Fruit fly (Drosophila melanogaster): Measurements from ENCODE around the gene Mnt.
A peak's percentile ranks its signal among the peaks of the same experiment; 100 is the strongest.

Gene Mnt

DNA sequence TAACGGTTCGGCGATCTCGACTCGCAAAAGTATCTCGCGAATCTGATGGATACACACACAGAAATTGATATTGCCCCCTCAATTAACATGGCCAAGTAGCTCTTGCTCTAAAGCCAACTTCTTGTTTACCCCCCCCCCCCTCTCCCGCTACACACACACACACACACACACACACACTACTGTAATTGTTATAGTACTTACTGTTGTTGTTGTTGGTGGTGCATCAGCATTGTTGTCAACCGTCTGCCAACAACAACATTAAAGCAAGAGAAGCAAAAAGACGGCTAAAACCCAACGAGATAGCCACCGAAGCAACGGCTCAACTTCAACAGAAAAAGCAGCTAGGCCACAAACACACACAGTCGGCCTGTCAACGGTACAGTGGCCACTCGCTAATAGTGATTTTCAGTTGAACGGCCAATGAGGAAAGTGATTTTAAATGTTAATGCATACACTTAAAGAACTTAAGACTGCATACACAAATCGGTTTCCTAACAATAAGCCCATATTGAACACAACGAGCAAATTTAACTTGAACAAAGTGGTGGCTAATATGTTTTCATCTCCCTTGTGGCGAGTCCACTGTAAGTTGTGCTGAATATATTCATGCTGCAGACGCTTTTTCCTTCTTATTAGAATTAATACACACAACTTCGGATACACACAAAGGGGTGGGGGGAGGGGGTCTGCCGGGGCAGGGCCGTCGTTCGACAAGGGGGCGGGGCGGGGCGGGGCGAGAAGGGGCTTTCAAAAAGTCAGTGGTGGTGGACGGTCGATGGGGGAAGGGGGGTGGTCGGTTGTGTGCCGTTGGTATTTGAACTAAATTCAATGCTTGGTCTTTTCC, 78.9 kb downstream of the Mnt start (continued):
- TF ChIP-seq gro (GFP tag; optimal IDR thresholded peaks at IDR 0.05) (peak; percentile 41), CG12219 (GFP tag; optimal IDR thresholded peaks at IDR 0.05) (peak; percentile 86), H15 (GFP tag; IDR thresholded peaks at IDR 0.05) (peak; percentile 77), CG12769 (tag; optimal IDR thresholded peaks at IDR 0.05) (peak; percentile 94), ham (GFP tag; IDR thresholded peaks at IDR 0.05) (0 out of 2 replicates have a peak, but pooled peaks have one; percentile 15), dmrt99B (tag; optimal IDR thresholded peaks at IDR 0.05) (peak; percentile 91), CG6813 (GFP tag; optimal IDR thresholded peaks at IDR 0.05) (peak; percentile 82), gfzf (GFP tag; optimal IDR thresholded peaks at IDR 0.05) (no peak), shn (GFP tag; optimal IDR thresholded peaks at IDR 0.05) (peak; percentile 89), esg (GFP tag; conservative IDR thresholded peaks at IDR 0.05) (peak; percentile 89), CG3407 (GFP tag; optimal IDR thresholded peaks at IDR 0.05) (peak; percentile 77), fd64A (GFP tag; optimal IDR thresholded peaks at IDR 0.05) (peak; percentile 77), chn (GFP tag; optimal IDR thresholded peaks at IDR 0.05) (peak; percentile 72), CHES-1-like (GFP tag; optimal IDR thresholded peaks at IDR 0.05) (peak; percentile 85), CG6254 (GFP tag; optimal IDR thresholded peaks at IDR 0.05) (peak; percentile 82), ranshi (GFP tag; IDR thresholded peaks at IDR 0.05) (peak; percentile 85), bcd (GFP tag; optimal IDR thresholded peaks at IDR 0.05) (peak; percentile 86), cato (GFP tag; optimal IDR thresholded peaks at IDR 0.05; ENCODE audit: borderline replicate concordance) (peak; percentile 76), CG10274 (GFP tag; optimal IDR thresholded peaks at IDR 0.05) (peak; percentile 74), CG4707 (GFP tag; optimal IDR thresholded peaks at IDR 0.05) (peak; percentile 69), nerfin-2 (GFP tag; IDR thresholded peaks at IDR 0.05; ENCODE audit: partially characterized antibody) (no peak), CG10431 (GFP tag; optimal IDR thresholded peaks at IDR 0.05) (peak; percentile 24), Xrp1 (GFP tag; IDR thresholded peaks at IDR 0.05) (peak; percentile 90), CG6791 (GFP tag; IDR thresholded peaks at IDR 0.05; ENCODE audit: partially characterized antibody) (no peak), al (GFP tag; IDR thresholded peaks at IDR 0.05) (peak; percentile 67), CG4617 (GFP tag; optimal IDR thresholded peaks at IDR 0.05; ENCODE audit: borderline replicate concordance) (peak; percentile 44), CrebB (tag; optimal IDR thresholded peaks at IDR 0.05) (peak; percentile 81), CG9932 (GFP tag; IDR thresholded peaks at IDR 0.05) (peak; percentile 84), CG3838 (GFP tag; optimal IDR thresholded peaks at IDR 0.05) (peak; percentile 63), CG17359 (tag; optimal IDR thresholded peaks at IDR 0.05) (peak; percentile 91), mld (GFP tag; IDR thresholded peaks at IDR 0.05; ENCODE audit: partially characterized antibody) (no peak), BEAF-32 (GFP tag; optimal IDR thresholded peaks at IDR 0.05) (no peak), kni (GFP tag; optimal IDR thresholded peaks at IDR 0.05) (peak; percentile 68), CG1529 (GFP tag; optimal IDR thresholded peaks at IDR 0.05) (peak; percentile 80), NC2β (GFP tag; optimal IDR thresholded peaks at IDR 0.05) (peak; percentile 40), chinmo (GFP tag; IDR thresholded peaks at IDR 0.05; ENCODE audit: partially characterized antibody) (peak; percentile 59; the same call in 1 of the 4 replicates), pita (GFP tag; optimal IDR thresholded peaks at IDR 0.05) (no peak), usp (GFP tag; optimal IDR thresholded peaks at IDR 0.05) (no peak), grau (tag; optimal IDR thresholded peaks at IDR 0.05) (peak; percentile 99), CG4820 (GFP tag; optimal IDR thresholded peaks at IDR 0.05) (peak; percentile 86), TFAM (GFP tag; optimal IDR thresholded peaks at IDR 0.05) (no peak), onecut (GFP tag; IDR thresholded peaks at IDR 0.05) (peak; percentile 73), Ets97D (GFP tag; optimal IDR thresholded peaks at IDR 0.05) (no peak), HmgD (GFP tag; optimal IDR thresholded peaks at IDR 0.05) (peak; percentile 72), CG1024 (GFP tag; IDR thresholded peaks at IDR 0.05) (peak; percentile 52; the same call in 1 of the 2 replicates), CG7839 (tag; optimal IDR thresholded peaks at IDR 0.05) (peak; percentile 89), MTF-1 (GFP tag; optimal IDR thresholded peaks at IDR 0.05; ENCODE audit: borderline replicate concordance) (peak; percentile 45), Hr3 (GFP tag; optimal IDR thresholded peaks at IDR 0.05) (peak; percentile 84)
